Worm (Caenorhabditis elegans) whole organism, L1 larva: ENCODE data around the gene F49C12.6.

Experiments
- C04F5.9 ChIP-seq: sonication (generic microtip); optimal IDR thresholded peaks from 2 replicates; lab custom pipeline; 2016; ENCODE audit warnings: missing genetic modification characterization, missing compliant biosample characterization
- C16A3.4 ChIP-seq: fragments of 150-350 bp; optimal IDR thresholded peaks from 2 replicates; lab custom pipeline; 2014; ENCODE audit warnings: missing biosample characterization, missing genetic modification characterization
- C34B4.2 ChIP-seq: sonication (generic microtip); optimal IDR thresholded peaks from 2 replicates; lab custom pipeline; 2017; ENCODE audit warnings: mild to moderate bottlenecking, missing genetic modification characterization, missing compliant biosample characterization
- F16B12.6 ChIP-seq: fragments of 150-350 bp; optimal IDR thresholded peaks from 2 replicates; lab custom pipeline; 2014; ENCODE audit warnings: missing biosample characterization, missing genetic modification characterization
- Y116A8C.19 ChIP-seq: sonication (generic microtip); optimal IDR thresholded peaks from 2 replicates; lab custom pipeline; 2016; ENCODE audit warnings: missing compliant biosample characterization, missing genetic modification characterization, borderline replicate concordance
- aly-2 ChIP-seq: fragments of 150-350 bp; optimal IDR thresholded peaks from 2 replicates; lab custom pipeline; 2014; ENCODE audit warnings: missing biosample characterization, missing genetic modification characterization
- ama-1 ChIP-seq: fragments of 150-350 bp; optimal IDR thresholded peaks from 2 replicates; lab custom pipeline; 2014
- blmp-1 ChIP-seq: fragments of 150-350 bp; optimal IDR thresholded peaks from 2 replicates; lab custom pipeline; 2014; ENCODE audit warnings: missing biosample characterization, missing genetic modification characterization
- ceh-88 ChIP-seq: fragments of 200-800 bp; sonication (Bioruptor generic); IDR thresholded peaks from 2 replicates; pipeline ENCODE4 v1.3.6; 2022; ENCODE audit warnings: missing genetic modification characterization, missing compliant biosample characterization
- ceh-90 ChIP-seq: sonication (generic microtip); optimal IDR thresholded peaks from 2 replicates; lab custom pipeline; 2016; ENCODE audit warnings: missing genetic modification characterization, missing compliant biosample characterization
- dpl-1 ChIP-seq, 3 experiments: fragments of 150-350 bp in 2 of 3; sonication (generic microtip) in 1 of 3; optimal IDR thresholded peaks; 2 replicates each; lab custom pipeline; 2014 to 2017; ENCODE audit warnings: missing biosample characterization in 3 of 3, missing genetic modification characterization in 3 of 3, missing genetic modification reagents in 3 of 3
- efl-1 ChIP-seq, 4 experiments: fragments of 150-350 bp; optimal IDR thresholded peaks in 3 of 4; peaks in 1 of 4; 1 replicate in 1 of 4; 2 replicates in 3 of 4; lab custom pipeline; 2014; ENCODE audit warnings: missing biosample characterization in 2 of 4, missing genetic modification characterization in 2 of 4, missing genetic modification reagents in 2 of 4
- efl-3 ChIP-seq: fragments of 200-800 bp; sonication (Bioruptor generic); optimal IDR thresholded peaks from 2 replicates; lab custom pipeline; 2018; ENCODE audit warnings: mild to moderate bottlenecking, missing genetic modification characterization, missing compliant biosample characterization
- egl-27 ChIP-seq, 2 experiments: fragments of 150-350 bp in 1 of 2; sonication (generic microtip); optimal IDR thresholded peaks; 3 replicates each; lab custom pipeline; 2017 to 2018; ENCODE audit warnings: missing biosample characterization in 2 of 2, missing genetic modification characterization in 2 of 2, missing genetic modification reagents in 2 of 2
- elt-2 ChIP-seq: sonication (generic microtip); optimal IDR thresholded peaks from 2 replicates; lab custom pipeline; 2016; ENCODE audit warnings: missing genetic modification characterization, mild to moderate bottlenecking, inconsistent platforms, missing compliant biosample characterization, missing genetic modification reagents
- fkh-4 ChIP-seq: sonication (generic microtip); optimal IDR thresholded peaks from 2 replicates; lab custom pipeline; 2016; ENCODE audit warnings: missing compliant biosample characterization, missing genetic modification characterization, borderline replicate concordance
- fkh-8 ChIP-seq: sonication (generic microtip); optimal IDR thresholded peaks from 2 replicates; lab custom pipeline; 2016; ENCODE audit warnings: mild to moderate bottlenecking, missing genetic modification characterization, missing compliant biosample characterization
- irx-1 ChIP-seq: sonication (generic microtip); optimal IDR thresholded peaks from 2 replicates; lab custom pipeline; 2016; ENCODE audit warnings: missing genetic modification characterization, missing compliant biosample characterization
- isw-1 ChIP-seq: fragments of 200-800 bp; sonication (Bioruptor generic); IDR thresholded peaks from 2 replicates; pipeline ENCODE4 v1.3.6; 2022; ENCODE audit warnings: missing genetic modification characterization, missing compliant biosample characterization
- jun-1 ChIP-seq: fragments of 150-350 bp; optimal IDR thresholded peaks from 2 replicates; lab custom pipeline; 2014; ENCODE audit warnings: missing biosample characterization, missing genetic modification reagents, missing genetic modification characterization
- lin-14 ChIP-seq: fragments of 200-800 bp; sonication (Bioruptor generic); optimal IDR thresholded peaks from 2 replicates; lab custom pipeline; 2018; ENCODE audit warnings: mild to moderate bottlenecking, missing genetic modification characterization, moderate library complexity, missing compliant biosample characterization
- lin-35 ChIP-seq, 2 experiments: fragments of 150-350 bp; optimal IDR thresholded peaks; 2 replicates each; lab custom pipeline; 2014; ENCODE audit warnings: missing biosample characterization in 2 of 2, missing genetic modification characterization in 2 of 2, missing genetic modification reagents in 2 of 2
- lin-39 ChIP-seq: fragments of 150-350 bp; optimal IDR thresholded peaks from 2 replicates; lab custom pipeline; 2014; ENCODE audit warnings: missing biosample characterization, missing genetic modification reagents, missing genetic modification characterization
- lir-3 ChIP-seq: sonication (generic microtip); optimal IDR thresholded peaks from 2 replicates; lab custom pipeline; 2016; ENCODE audit warnings: mild to moderate bottlenecking, missing genetic modification characterization, moderate library complexity, missing compliant biosample characterization; ENCODE audit not compliant: poor library complexity
- lsy-2 ChIP-seq, 2 experiments: fragments of 150-350 bp; optimal IDR thresholded peaks; 2 replicates each; lab custom pipeline; 2014; ENCODE audit warnings: missing biosample characterization in 2 of 2, missing genetic modification characterization in 2 of 2
- nhr-20 ChIP-seq: sonication (generic microtip); optimal IDR thresholded peaks from 2 replicates; lab custom pipeline; 2016; ENCODE audit warnings: mild to moderate bottlenecking, missing genetic modification characterization, missing compliant biosample characterization
- nhr-76 ChIP-seq: sonication (generic microtip); optimal IDR thresholded peaks from 2 replicates; lab custom pipeline; 2017; ENCODE audit warnings: missing biosample characterization, missing genetic modification characterization
- nhr-85 ChIP-seq: sonication (generic microtip); peaks from one replicate; lab custom pipeline; 2016; ENCODE audit warnings: missing genetic modification characterization, inconsistent platforms, missing compliant biosample characterization
- nhr-90 ChIP-seq: sonication (generic microtip); optimal IDR thresholded peaks from 2 replicates; lab custom pipeline; 2016; ENCODE audit warnings: mild to moderate bottlenecking, missing genetic modification characterization, missing compliant biosample characterization; ENCODE audit not compliant: poor library complexity
- pax-3 ChIP-seq: fragments of 200-800 bp; sonication (Bioruptor generic); optimal IDR thresholded peaks from 2 replicates; lab custom pipeline; 2018; ENCODE audit warnings: mild to moderate bottlenecking, missing genetic modification characterization, moderate library complexity, missing compliant biosample characterization
- rnt-1 ChIP-seq: sonication (generic microtip); optimal IDR thresholded peaks from 2 replicates; lab custom pipeline; 2016; ENCODE audit warnings: mild to moderate bottlenecking, missing genetic modification characterization, moderate library complexity, missing compliant biosample characterization
- skn-1 ChIP-seq: fragments of 150-350 bp; optimal IDR thresholded peaks from 2 replicates; lab custom pipeline; 2014; ENCODE audit warnings: missing biosample characterization, missing genetic modification characterization
- snu-23 ChIP-seq: sonication (generic microtip); optimal IDR thresholded peaks from 2 replicates; lab custom pipeline; 2016; ENCODE audit warnings: missing genetic modification characterization, missing compliant biosample characterization
- sox-4 ChIP-seq: sonication (generic microtip); optimal IDR thresholded peaks from 2 replicates; lab custom pipeline; 2016; ENCODE audit warnings: missing genetic modification characterization, missing compliant biosample characterization
- sptf-1 ChIP-seq: fragments of 150-350 bp; optimal IDR thresholded peaks from 2 replicates; lab custom pipeline; 2014; ENCODE audit warnings: missing biosample characterization, missing genetic modification characterization
- sup-37 ChIP-seq: fragments of 200-800 bp; sonication (Bioruptor generic); optimal IDR thresholded peaks from 2 replicates; lab custom pipeline; 2018; ENCODE audit warnings: mild to moderate bottlenecking, missing genetic modification characterization, missing compliant biosample characterization
- swsn-7 ChIP-seq: sonication (generic microtip); optimal IDR thresholded peaks from 2 replicates; lab custom pipeline; 2016; ENCODE audit warnings: missing genetic modification characterization, missing compliant biosample characterization
- unc-30 ChIP-seq: sonication (generic microtip); optimal IDR thresholded peaks from 2 replicates; lab custom pipeline; 2017; ENCODE audit warnings: missing biosample characterization, missing genetic modification characterization
- xbp-1 ChIP-seq: sonication (generic microtip); optimal IDR thresholded peaks from 2 replicates; lab custom pipeline; 2016; ENCODE audit warnings: missing genetic modification characterization, missing compliant biosample characterization
- zag-1 ChIP-seq: fragments of 150-350 bp; optimal IDR thresholded peaks from 2 replicates; lab custom pipeline; 2014; ENCODE audit warnings: missing biosample characterization, missing genetic modification characterization
- ztf-11 ChIP-seq, 2 experiments: sonication (generic microtip); optimal IDR thresholded peaks; 2 replicates each; lab custom pipeline; 2016 to 2017; ENCODE audit warnings: missing genetic modification characterization in 2 of 2, missing biosample characterization in 1 of 2, missing compliant biosample characterization in 1 of 2
- ztf-4 ChIP-seq: fragments of 150-350 bp; optimal IDR thresholded peaks from 2 replicates; lab custom pipeline; 2014; ENCODE audit warnings: missing biosample characterization, missing genetic modification characterization

Gene F49C12.6

DNA sequence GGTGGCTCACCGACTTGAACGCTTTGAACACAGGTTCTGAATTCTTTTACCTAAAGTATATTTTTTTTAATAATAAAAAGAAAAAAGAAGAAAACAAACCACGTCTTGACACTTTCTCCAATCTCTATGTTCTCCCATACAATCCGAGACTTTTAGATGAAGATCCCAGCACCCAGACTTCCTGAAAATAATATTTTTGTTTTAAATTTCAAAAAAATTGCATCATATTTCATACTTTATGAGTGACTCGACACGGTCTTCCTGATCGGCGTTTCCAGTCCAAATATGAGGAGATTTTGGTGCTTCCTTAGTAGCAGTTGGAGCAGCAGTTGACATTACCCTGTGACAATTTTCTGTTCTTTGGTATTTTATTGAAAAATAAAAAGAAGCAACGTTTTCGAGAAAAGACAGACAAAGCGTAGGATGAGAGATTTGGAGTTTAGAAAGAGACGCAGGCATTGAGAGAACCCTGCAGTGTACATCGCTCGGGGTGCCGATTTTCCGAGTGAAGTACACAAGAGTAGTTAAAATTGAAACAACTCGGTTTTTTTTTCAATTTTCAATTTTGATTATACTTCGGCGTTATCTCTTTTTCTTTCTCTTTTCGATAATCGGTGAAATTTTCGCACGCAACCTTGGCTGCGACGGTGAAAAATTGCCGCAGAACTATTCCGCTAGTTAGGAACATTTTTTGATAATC, 26.8 kb upstream of the F49C12.6 start, which contains the start of the genes coa-4 and T20D3.14 (continued):
- TF ChIP-seq snu-23 (GFP tag; lab: Kevin White, UChicago) (peak; percentile 75), sptf-1 (tag; lab: Kevin White, UChicago) (no peak), lin-35 (GFP tag; optimal IDR thresholded peaks at IDR 0.05; lab: Kevin White, UChicago) (peak; percentile 41 to 64), lin-14 (GFP tag; lab: Kevin White, UChicago) (peak; percentile 75), lir-3 (no peak), nhr-85 (tag; lab: Kevin White, UChicago) (peak; percentile 55), nhr-20 (tag; lab: Kevin White, UChicago) (peak; percentile 64), blmp-1 (tag; lab: Kevin White, UChicago) (peak; percentile 39), sup-37 (GFP tag; lab: Kevin White, UChicago) (no peak), zag-1 (tag; lab: Kevin White, UChicago) (no peak), nhr-76 (tag; lab: Kevin White, UChicago) (no peak)

DNA sequence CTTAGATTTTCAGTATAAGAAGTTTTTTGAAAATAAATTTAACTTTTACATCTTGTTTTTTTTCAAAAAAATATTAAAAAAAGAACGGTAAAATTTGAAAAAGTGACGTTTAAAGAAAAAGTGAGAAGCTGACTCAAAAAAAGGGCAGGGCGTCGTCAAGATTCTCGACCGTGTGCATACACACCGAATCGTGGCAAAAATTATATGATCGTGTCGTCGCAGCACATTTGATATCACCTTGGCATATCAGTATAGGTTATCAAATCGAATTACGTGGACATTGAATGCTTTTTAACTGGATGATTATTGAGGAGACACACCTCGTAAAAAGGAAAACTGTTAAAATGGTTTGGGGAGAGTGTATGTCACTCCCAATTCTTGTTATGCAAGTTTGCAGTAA, 24.1 kb upstream of the F49C12.6 start:
- TF ChIP-seq sup-37 (GFP tag; lab: Kevin White, UChicago) (no peak), rnt-1 (tag; lab: Kevin White, UChicago) (no peak), efl-1 (optimal IDR thresholded peaks at IDR 0.05; lab: Kevin White, UChicago) (no peak), efl-1 (GFP tag; optimal IDR thresholded peaks at IDR 0.05 in 1 of 2; lab: Kevin White, UChicago) (peak in 1 of 2 experiments; percentile 41), nhr-76 (tag; lab: Kevin White, UChicago) (no peak), irx-1 (no peak), lin-39 (no peak), nhr-85 (tag; lab: Kevin White, UChicago) (no peak), swsn-7 (tag; lab: Kevin White, UChicago) (no peak), ama-1 (lab: Kevin White, UChicago) (peak; percentile 45), aly-2 (tag; lab: Kevin White, UChicago) (no peak), xbp-1 (no peak), elt-2 (tag; lab: Kevin White, UChicago) (peak; percentile 47), ceh-88 (GFP tag; lab: Robert Waterston, UW) (no peak), C04F5.9 (no peak), sox-4 (tag; lab: Kevin White, UChicago) (no peak), jun-1 (no peak), pax-3 (tag; lab: Kevin White, UChicago) (no peak), skn-1 (no peak), C34B4.2 (tag; lab: Kevin White, UChicago) (no peak), ztf-4 (no peak), nhr-90 (peak; percentile 5), isw-1 (GFP tag; lab: Robert Waterston, UW) (no peak), ceh-90 (tag; lab: Kevin White, UChicago) (no peak), F16B12.6 (tag; lab: Kevin White, UChicago) (no peak)

DNA sequence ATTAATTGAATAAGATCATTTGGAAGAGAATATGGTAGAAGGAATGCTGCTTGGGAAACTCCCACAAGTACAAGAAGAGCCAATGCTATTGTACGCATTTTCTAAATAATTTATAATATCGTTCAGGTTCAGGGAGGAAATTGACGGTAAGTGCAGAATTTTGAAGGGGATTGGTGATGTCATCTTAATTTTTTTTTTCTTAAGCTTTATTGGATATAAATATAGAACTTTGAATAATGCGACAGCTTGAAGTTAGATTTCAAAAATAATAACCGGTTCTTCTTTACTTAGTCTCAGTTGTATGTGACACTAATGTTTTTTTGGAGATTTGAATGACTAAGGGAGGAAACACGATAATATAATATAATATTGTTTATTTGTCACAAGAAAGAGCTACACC, 21.9 kb upstream of the F49C12.6 start, which contains the start of gene nspg-7.1:
Gene nspg-7.1, minus strand, starts transcription at position 101 of the 400 bp plus-strand sequence.
- no peak for TF ChIP-seq isw-1 (GFP tag; lab: Robert Waterston, UW)
- no peak for TF ChIP-seq unc-30
- TF ChIP-seq C16A3.4, result no peak
- TF ChIP-seq fkh-4 (tag; lab: Kevin White, UChicago), result no peak
- TF ChIP-seq lsy-2 (tag; optimal IDR thresholded peaks at IDR 0.05; lab: Kevin White, UChicago), result no peak
- TF ChIP-seq sox-4 (tag; lab: Kevin White, UChicago), result no peak
- no peak for TF ChIP-seq efl-3 (GFP tag; lab: Kevin White, UChicago)
- TF ChIP-seq Y116A8C.19 (tag; lab: Kevin White, UChicago), result no peak
- TF ChIP-seq dpl-1 (GFP tag; optimal IDR thresholded peaks at IDR 0.05; lab: Kevin White, UChicago), result no peak
- no peak for TF ChIP-seq rnt-1 (tag; lab: Kevin White, UChicago)
- no peak for TF ChIP-seq ztf-11 (tag; optimal IDR thresholded peaks at IDR 0.05; lab: Kevin White, UChicago)
- no peak for TF ChIP-seq ztf-4
- no peak for TF ChIP-seq C04F5.9
- TF ChIP-seq fkh-8 (tag; lab: Kevin White, UChicago), result no peak
- no peak for TF ChIP-seq C34B4.2 (tag; lab: Kevin White, UChicago)
- no peak for TF ChIP-seq egl-27 (tag; optimal IDR thresholded peaks at IDR 0.05; lab: Kevin White, UChicago)
